Fruit fly (Drosophila melanogaster): ENCODE measurements around the gene CG7886.

The CG7886 gene

dm6 chr3R:14590753-14591535 is 51.4 kb downstream of the CG7886 start (continued):
- peak; percentile 44; the same call in 1 of the 4 replicates for TF ChIP-seq Gug (GFP tag; IDR thresholded peaks at IDR 0.05)
- peak; percentile 53 for TF ChIP-seq NfI (GFP tag; optimal IDR thresholded peaks at IDR 0.05)
- TF ChIP-seq CG9876 (GFP tag; optimal IDR thresholded peaks at IDR 0.05): no peak
- peak; percentile 79 for TF ChIP-seq CG5245 (GFP tag; optimal IDR thresholded peaks at IDR 0.05)
- TF ChIP-seq tll (GFP tag; optimal IDR thresholded peaks at IDR 0.05): peak in 1 of 2 experiments; percentile 74
- peak; percentile 67 for TF ChIP-seq lab (GFP tag; optimal IDR thresholded peaks at IDR 0.05)
- TF ChIP-seq CG18011 (GFP tag; optimal IDR thresholded peaks at IDR 0.05): peak; percentile 9
- no peak for TF ChIP-seq Adf1 (GFP tag; IDR thresholded peaks at IDR 0.05)
- TF ChIP-seq CG17328 (GFP tag; IDR thresholded peaks at IDR 0.05): peak; percentile 85
- no peak for TF ChIP-seq CG8478 (optimal IDR thresholded peaks at IDR 0.05)
- TF ChIP-seq CG10274 (GFP tag; optimal IDR thresholded peaks at IDR 0.05): peak; percentile 34
- TF ChIP-seq ewg (GFP tag; optimal IDR thresholded peaks at IDR 0.05): peak; percentile 74
- no peak for TF ChIP-seq D19B (GFP tag; optimal IDR thresholded peaks at IDR 0.05)
- TF ChIP-seq fd96Cb (tag; optimal IDR thresholded peaks at IDR 0.05): peak; percentile 93
- TF ChIP-seq Sin3A (optimal IDR thresholded peaks at IDR 0.05): no peak
- TF ChIP-seq Rfx (GFP tag; IDR thresholded peaks at IDR 0.05): peak; percentile 25; the same call in 1 of the 2 replicates
- TF ChIP-seq CG10462 (GFP tag; optimal IDR thresholded peaks at IDR 0.05): peak; percentile 84
- peak; percentile 38 for TF ChIP-seq cwo (GFP tag; optimal IDR thresholded peaks at IDR 0.05)
- TF ChIP-seq CG10267 (tag; optimal IDR thresholded peaks at IDR 0.05): peak; percentile 93
- peak; percentile 73 for TF ChIP-seq CG30020 (tag; optimal IDR thresholded peaks at IDR 0.05)
- TF ChIP-seq CG18764 (GFP tag; optimal IDR thresholded peaks at IDR 0.05): peak; percentile 81
- peak in 1 of 2 experiments; percentile 27 for TF ChIP-seq crp (GFP tag; optimal IDR thresholded peaks at IDR 0.05)
- no peak for TF ChIP-seq cad (GFP tag; optimal IDR thresholded peaks at IDR 0.05)
- TF ChIP-seq fd102C (GFP tag; optimal IDR thresholded peaks at IDR 0.05): peak; percentile 81
- TF ChIP-seq BtbVII (GFP tag; optimal IDR thresholded peaks at IDR 0.05): peak; percentile 64
- TF ChIP-seq vvl (GFP tag; IDR thresholded peaks at IDR 0.05): peak; percentile 73
- TF ChIP-seq Ets65A (GFP tag): peak; percentile 54
- TF ChIP-seq ara (GFP tag; IDR thresholded peaks at IDR 0.05): peak; percentile 85
- TF ChIP-seq Bgb (GFP tag; IDR thresholded peaks at IDR 0.05; ENCODE audit: partially characterized antibody): no peak
- no peak for TF ChIP-seq CG12769 (tag; optimal IDR thresholded peaks at IDR 0.05)
- TF ChIP-seq pros (GFP tag; optimal IDR thresholded peaks at IDR 0.05): peak; percentile 63
- TF ChIP-seq hkb (optimal IDR thresholded peaks at IDR 0.05): no peak
- peak; percentile 80 for TF ChIP-seq hkb (GFP tag; IDR thresholded peaks at IDR 0.05)
- TF ChIP-seq usp (GFP tag; optimal IDR thresholded peaks at IDR 0.05): no peak
- TF ChIP-seq Opbp (GFP tag; IDR thresholded peaks at IDR 0.05; ENCODE audit: partially characterized antibody): no peak
- peak; percentile 97 for TF ChIP-seq gsb-n (tag; optimal IDR thresholded peaks at IDR 0.05)
- peak; percentile 87 for TF ChIP-seq grau (tag; optimal IDR thresholded peaks at IDR 0.05)
- peak; percentile 56 for TF ChIP-seq CG4730 (GFP tag; IDR thresholded peaks at IDR 0.05)
- peak; percentile 71 for TF ChIP-seq CG11695 (GFP tag; IDR thresholded peaks at IDR 0.05)
- no peak for TF ChIP-seq Fer1 (GFP tag; optimal IDR thresholded peaks at IDR 0.05)
- TF ChIP-seq fru (optimal IDR thresholded peaks at IDR 0.05): no peak
- no peak for TF ChIP-seq eyg (GFP tag; optimal IDR thresholded peaks at IDR 0.05)
- TF ChIP-seq stc (GFP tag; IDR thresholded peaks at IDR 0.05): peak; percentile 76
- TF ChIP-seq repo (GFP tag; optimal IDR thresholded peaks at IDR 0.05): no peak
- peak; percentile 4 for TF ChIP-seq slou (GFP tag; optimal IDR thresholded peaks at IDR 0.05)
- TF ChIP-seq CG7786 (GFP tag; optimal IDR thresholded peaks at IDR 0.05): no peak
- peak; percentile 57 for TF ChIP-seq CG4707 (GFP tag; optimal IDR thresholded peaks at IDR 0.05)
- TF ChIP-seq CG14014 (GFP tag; IDR thresholded peaks at IDR 0.05): no peak
- TF ChIP-seq sug (tag; optimal IDR thresholded peaks at IDR 0.05): peak; percentile 41
- TF ChIP-seq klu (GFP tag; IDR thresholded peaks at IDR 0.05): 0 out of 2 replicates have a peak, but pooled peaks have one; percentile 24

Data from whole organism, embryonic.